Worm (Caenorhabditis elegans) whole organism, L2 larva: ENCODE results near the gene Y56A3A.30.
A peak's percentile ranks its signal among the peaks of the same experiment; 100 is the strongest.

Experiments used
- F13H6.1 ChIP-seq: sonication (generic microtip); optimal IDR thresholded peaks from 2 replicates; lab custom pipeline; 2016; ENCODE audit warnings: missing genetic modification characterization, missing compliant biosample characterization
- ZK546.5 ChIP-seq: sonication (generic microtip); optimal IDR thresholded peaks from 2 replicates; lab custom pipeline; 2017; ENCODE audit warnings: missing biosample characterization, missing genetic modification characterization
- alr-1 ChIP-seq: fragments of 150-350 bp; optimal IDR thresholded peaks from 2 replicates; lab custom pipeline; 2014; ENCODE audit warnings: missing biosample characterization, missing genetic modification characterization
- aly-2 ChIP-seq: fragments of 150-350 bp; optimal IDR thresholded peaks from 2 replicates; lab custom pipeline; 2014; ENCODE audit warnings: missing biosample characterization, missing genetic modification characterization
- ama-1 ChIP-seq: fragments of 150-350 bp; optimal IDR thresholded peaks from 2 replicates; lab custom pipeline; 2018; ENCODE audit warnings: inconsistent platforms
- blmp-1 ChIP-seq: sonication (generic microtip); optimal IDR thresholded peaks from 2 replicates; lab custom pipeline; 2017; ENCODE audit warnings: missing genetic modification characterization, mild to moderate bottlenecking, missing compliant biosample characterization, antibody characterized with exemption, moderate library complexity; ENCODE audit not compliant: insufficient read depth
- ceh-16 ChIP-seq: fragments of 150-350 bp; optimal IDR thresholded peaks from 2 replicates; lab custom pipeline; 2014; ENCODE audit warnings: missing biosample characterization, missing genetic modification characterization
- crh-2 ChIP-seq: sonication (generic microtip); optimal IDR thresholded peaks from 2 replicates; lab custom pipeline; 2017; ENCODE audit warnings: missing biosample characterization, missing genetic modification characterization
- dmd-4 ChIP-seq: sonication (generic microtip); optimal IDR thresholded peaks from 2 replicates; lab custom pipeline; 2017; ENCODE audit warnings: missing biosample characterization, missing genetic modification characterization
- fos-1 ChIP-seq: fragments of 150-350 bp; optimal IDR thresholded peaks from 2 replicates; lab custom pipeline; 2014; ENCODE audit warnings: missing biosample characterization, missing genetic modification characterization
- gmeb-1 ChIP-seq: fragments of 150-350 bp; optimal IDR thresholded peaks from 2 replicates; lab custom pipeline; 2014; ENCODE audit warnings: missing biosample characterization, missing genetic modification characterization
- lin-13 ChIP-seq: fragments of 150-350 bp; optimal IDR thresholded peaks from 2 replicates; lab custom pipeline; 2014; ENCODE audit warnings: missing biosample characterization, missing genetic modification reagents, missing genetic modification characterization
- lin-39 ChIP-seq: fragments of 150-350 bp; optimal IDR thresholded peaks from 2 replicates; lab custom pipeline; 2014; ENCODE audit warnings: missing biosample characterization, missing genetic modification reagents, missing genetic modification characterization
- lsy-2 ChIP-seq, 2 experiments: fragments of 150-350 bp in 1 of 2; sonication (generic microtip) in 1 of 2; optimal IDR thresholded peaks; 2 replicates each; lab custom pipeline; 2014 to 2017; ENCODE audit warnings: missing biosample characterization in 2 of 2, missing genetic modification characterization in 2 of 2
- mab-5 ChIP-seq: fragments of 150-350 bp; optimal IDR thresholded peaks from 2 replicates; lab custom pipeline; 2014; ENCODE audit warnings: missing biosample characterization, missing genetic modification characterization
- mbf-1 ChIP-seq: sonication (generic microtip); optimal IDR thresholded peaks from 2 replicates; lab custom pipeline; 2017; ENCODE audit warnings: missing biosample characterization, missing genetic modification characterization
- mdl-1 ChIP-seq, 2 experiments: fragments of 150-350 bp in 1 of 2; sonication (generic microtip) in 1 of 2; optimal IDR thresholded peaks; 2 replicates each; lab custom pipeline; 2017; ENCODE audit warnings: missing biosample characterization in 2 of 2, missing genetic modification characterization in 2 of 2
- nhr-12 ChIP-seq: fragments of 150-350 bp; optimal IDR thresholded peaks from 2 replicates; lab custom pipeline; 2014; ENCODE audit warnings: missing biosample characterization, missing genetic modification characterization
- nhr-129 ChIP-seq: fragments of 150-350 bp; optimal IDR thresholded peaks from 2 replicates; lab custom pipeline; 2014; ENCODE audit warnings: missing biosample characterization, missing genetic modification characterization
- nhr-21 ChIP-seq: fragments of 150-350 bp; optimal IDR thresholded peaks from 2 replicates; lab custom pipeline; 2014; ENCODE audit warnings: missing biosample characterization, missing genetic modification characterization
- nhr-23 ChIP-seq: fragments of 150-350 bp; optimal IDR thresholded peaks from 2 replicates; lab custom pipeline; 2014; ENCODE audit warnings: missing biosample characterization, missing genetic modification reagents, missing genetic modification characterization
- nhr-237 ChIP-seq: fragments of 150-350 bp; optimal IDR thresholded peaks from 2 replicates; lab custom pipeline; 2014; ENCODE audit warnings: missing biosample characterization, missing genetic modification characterization
- nhr-25 ChIP-seq: fragments of 150-350 bp; sonication (generic microtip); optimal IDR thresholded peaks from 3 replicates; lab custom pipeline; 2014; ENCODE audit warnings: missing biosample characterization, missing genetic modification characterization
- nhr-6 ChIP-seq: fragments of 150-350 bp; optimal IDR thresholded peaks from 2 replicates; lab custom pipeline; 2014; ENCODE audit warnings: missing biosample characterization, missing genetic modification characterization
- peb-1 ChIP-seq: fragments of 150-350 bp; optimal IDR thresholded peaks from 2 replicates; lab custom pipeline; 2014; ENCODE audit warnings: missing biosample characterization, missing genetic modification characterization
- skn-1 ChIP-seq: sonication (generic microtip); optimal IDR thresholded peaks from 2 replicates; lab custom pipeline; 2017; ENCODE audit warnings: missing biosample characterization, missing genetic modification characterization
- sma-3 ChIP-seq: sonication (generic microtip); optimal IDR thresholded peaks from 2 replicates; lab custom pipeline; 2016; ENCODE audit warnings: missing genetic modification reagents, missing genetic modification characterization, missing compliant biosample characterization
- sma-9 ChIP-seq, 2 experiments: fragments of 150-350 bp in 1 of 2; sonication (generic microtip) in 1 of 2; optimal IDR thresholded peaks; 2 replicates each; lab custom pipeline; 2014 to 2016; ENCODE audit warnings: missing genetic modification characterization in 2 of 2, mild to moderate bottlenecking in 1 of 2, missing biosample characterization in 1 of 2, missing compliant biosample characterization in 1 of 2, missing genetic modification reagents in 1 of 2, moderate library complexity in 1 of 2
- snpc-4 ChIP-seq: fragments of 150-350 bp; optimal IDR thresholded peaks from 2 replicates; lab custom pipeline; 2014; ENCODE audit warnings: missing biosample characterization, missing genetic modification characterization
- unc-62 ChIP-seq: fragments of 150-350 bp; optimal IDR thresholded peaks from 2 replicates; lab custom pipeline; 2014; ENCODE audit warnings: missing biosample characterization, missing genetic modification reagents, missing genetic modification characterization
- zag-1 ChIP-seq: fragments of 150-350 bp; optimal IDR thresholded peaks from 2 replicates; lab custom pipeline; 2014; ENCODE audit warnings: missing biosample characterization, missing genetic modification characterization
- ztf-1 ChIP-seq: fragments of 200-800 bp; sonication (Bioruptor generic); conservative IDR thresholded peaks from 2 replicates; pipeline ENCODE4 v1.3.6; 2022; ENCODE audit warnings: missing genetic modification characterization, missing compliant biosample characterization

The Y56A3A.30 gene

DNA sequence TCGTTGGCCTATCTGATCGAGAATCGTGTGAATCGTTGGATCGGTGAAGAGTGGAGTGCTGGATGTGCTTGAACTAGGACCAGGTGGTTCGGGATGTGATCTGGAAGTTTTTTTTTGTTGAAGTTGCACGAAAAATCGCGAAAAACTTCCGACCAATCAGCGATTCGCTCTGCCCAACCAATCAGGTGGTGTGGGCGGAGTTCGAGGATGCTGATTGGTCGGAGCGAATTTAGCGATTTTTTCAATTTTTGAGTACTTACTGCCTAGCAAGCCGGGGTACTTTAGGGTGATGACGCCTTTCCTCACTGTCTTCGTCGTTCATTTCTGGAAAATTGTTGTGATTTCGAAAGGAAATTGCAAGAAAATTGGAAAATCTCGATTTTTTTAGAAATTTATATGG is at the start of gene Y56A3A.30:
Gene Y56A3A.30 (minus strand): TSS at position 324 of the 400 bp plus-strand sequence.
- TF ChIP-seq unc-62 (GFP tag; lab: Kevin White, UChicago) (no peak), dmd-4 (no peak), crh-2 (tag; lab: Kevin White, UChicago) (no peak), nhr-12 (tag; lab: Kevin White, UChicago) (no peak), nhr-6 (tag; lab: Kevin White, UChicago) (no peak), nhr-23 (tag; lab: Kevin White, UChicago) (no peak), nhr-21 (no peak), aly-2 (tag; lab: Kevin White, UChicago) (no peak), lsy-2 (tag; optimal IDR thresholded peaks at IDR 0.05; lab: Kevin White, UChicago) (no peak)

DNA sequence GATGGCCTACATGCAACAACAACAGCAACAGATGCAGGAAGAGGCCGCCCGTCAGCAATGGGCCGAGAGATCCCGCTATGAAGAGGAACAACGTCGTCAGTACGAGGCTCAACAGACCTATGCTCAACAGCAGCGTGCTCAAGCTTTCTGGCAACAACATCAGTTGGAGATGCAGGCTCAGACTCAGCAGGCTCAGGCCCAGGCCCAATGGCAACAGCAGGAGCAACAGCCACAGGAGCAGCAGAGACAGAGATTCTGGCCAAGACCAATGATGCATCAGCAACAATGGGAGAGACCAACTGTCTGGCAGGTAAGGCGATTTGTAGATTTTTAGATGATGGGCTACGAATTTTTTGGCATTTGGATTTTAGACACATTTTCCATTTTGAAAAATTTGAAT is 43.4 kb upstream of the Y56A3A.30 start:
- TF ChIP-seq snpc-4 (tag; lab: Kevin White, UChicago), result no peak
- TF ChIP-seq gmeb-1, result no peak
- TF ChIP-seq mdl-1 (tag; optimal IDR thresholded peaks at IDR 0.05; lab: Kevin White, UChicago), result no peak
- no peak for TF ChIP-seq skn-1 (tag; lab: Kevin White, UChicago)
- TF ChIP-seq zag-1 (tag; lab: Kevin White, UChicago), result no peak

DNA sequence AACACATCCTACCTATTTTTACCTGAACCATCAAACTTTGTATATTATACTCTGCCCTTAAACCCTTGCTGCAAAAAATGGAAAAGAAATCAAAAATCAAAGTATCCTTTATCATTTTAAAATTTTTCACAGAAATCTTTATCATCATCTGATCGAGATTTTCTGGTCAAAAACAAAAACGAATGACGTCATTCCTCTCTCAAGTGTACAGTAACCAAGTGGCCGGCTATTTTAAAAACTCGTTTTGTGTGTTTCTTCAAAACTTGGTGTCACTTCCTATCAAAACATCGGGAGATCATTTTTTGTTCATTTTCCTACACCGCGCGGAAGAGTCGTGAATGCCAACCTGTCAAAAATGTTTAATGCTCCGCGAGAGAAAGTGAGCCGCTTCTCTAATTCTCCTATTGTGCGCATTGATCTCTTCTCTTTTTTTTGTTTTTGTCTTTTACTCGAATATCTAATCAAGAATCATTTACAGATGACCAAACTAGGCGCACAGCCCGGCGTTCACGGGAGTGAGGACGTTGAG is 41.3 kb upstream of the Y56A3A.30 start, which contains the start of gene brp-1:
Gene brp-1 (plus strand): TSS at position 479 of the 529 bp plus-strand sequence.
- TF ChIP-seq nhr-21, result no peak
- TF ChIP-seq lsy-2 (tag; optimal IDR thresholded peaks at IDR 0.05; lab: Kevin White, UChicago), result peak in 1 of 2 experiments; percentile 26
- TF ChIP-seq nhr-129 (tag; lab: Kevin White, UChicago), result peak; percentile 0
- TF ChIP-seq crh-2 (tag; lab: Kevin White, UChicago), result no peak
- no peak for TF ChIP-seq dmd-4
- TF ChIP-seq gmeb-1, result peak; percentile 17
- no peak for TF ChIP-seq mbf-1 (tag; lab: Kevin White, UChicago)
- TF ChIP-seq nhr-25 (tag; lab: Kevin White, UChicago), result peak; percentile 2
- peak; percentile 12 for TF ChIP-seq blmp-1 (tag; lab: Kevin White, UChicago)
- TF ChIP-seq sma-3 (GFP tag; lab: Kevin White, UChicago), result peak; percentile 14

DNA sequence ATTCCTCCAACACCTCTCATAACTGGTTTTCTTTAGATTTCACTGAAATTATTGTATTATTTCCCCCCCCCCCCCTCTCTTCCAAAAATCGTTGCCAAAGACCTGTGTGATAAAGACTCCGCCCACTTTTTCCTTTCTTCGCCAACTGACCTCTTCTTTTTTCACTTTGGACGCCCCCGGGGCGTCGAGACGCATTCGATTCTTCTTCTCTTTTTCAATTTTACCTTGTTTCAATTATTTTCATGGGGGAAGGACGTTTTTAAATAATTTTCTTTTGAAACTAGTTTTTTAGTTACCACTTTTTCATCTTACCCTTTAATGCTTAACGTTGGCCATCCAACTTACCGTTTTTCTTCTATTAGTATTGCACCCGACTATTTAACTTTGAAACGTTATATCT is 39.1 kb upstream of the Y56A3A.30 start:
- TF ChIP-seq ztf-1 (GFP tag; lab: Robert Waterston, UW) (no peak), nhr-12 (tag; lab: Kevin White, UChicago) (no peak), aly-2 (tag; lab: Kevin White, UChicago) (no peak), dmd-4 (no peak), nhr-25 (tag; lab: Kevin White, UChicago) (peak; percentile 30), mdl-1 (tag; optimal IDR thresholded peaks at IDR 0.05; lab: Kevin White, UChicago) (no peak), fos-1 (tag; lab: Kevin White, UChicago) (no peak), zag-1 (tag; lab: Kevin White, UChicago) (no peak), F13H6.1 (tag; lab: Kevin White, UChicago) (no peak), peb-1 (tag; lab: Kevin White, UChicago) (no peak), ama-1 (lab: Kevin White, UChicago) (peak; percentile 55), alr-1 (tag; lab: Kevin White, UChicago) (no peak), snpc-4 (tag; lab: Kevin White, UChicago) (no peak), ceh-16 (tag; lab: Kevin White, UChicago) (no peak), ZK546.5 (no peak), nhr-237 (tag; lab: Kevin White, UChicago) (no peak), nhr-6 (tag; lab: Kevin White, UChicago) (no peak)

DNA sequence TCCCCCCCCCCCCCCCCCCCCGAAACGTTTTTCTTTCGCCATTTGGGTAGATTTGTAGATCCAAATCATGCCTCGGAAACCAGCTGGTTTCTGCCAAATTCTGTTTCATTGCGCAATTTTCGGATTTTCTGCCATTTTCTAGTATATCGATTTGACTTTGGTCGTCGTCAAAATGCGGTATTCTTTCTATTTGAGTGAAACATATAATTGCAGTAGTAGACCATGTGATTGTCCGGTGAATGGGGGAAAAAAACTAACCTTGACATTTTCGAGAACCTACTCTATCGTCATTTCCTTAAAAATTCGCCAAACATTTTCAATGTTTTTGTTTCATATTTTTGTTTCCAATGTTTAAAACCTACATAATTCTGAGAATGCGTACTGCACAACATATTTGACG is 36.7 kb upstream of the Y56A3A.30 start:
- TF ChIP-seq sma-9 (GFP tag; optimal IDR thresholded peaks at IDR 0.05; lab: Kevin White, UChicago) (peak; percentile 15), sma-9 (tag; optimal IDR thresholded peaks at IDR 0.05; lab: Kevin White, UChicago) (no peak), lin-13 (no peak), mab-5 (tag; lab: Kevin White, UChicago) (no peak), nhr-23 (tag; lab: Kevin White, UChicago) (no peak), nhr-25 (tag; lab: Kevin White, UChicago) (peak; percentile 77), alr-1 (tag; lab: Kevin White, UChicago) (no peak), F13H6.1 (tag; lab: Kevin White, UChicago) (no peak), lin-39 (tag; lab: Kevin White, UChicago) (no peak), sma-3 (GFP tag; lab: Kevin White, UChicago) (peak; percentile 34), nhr-129 (tag; lab: Kevin White, UChicago) (peak; percentile 46), ama-1 (lab: Kevin White, UChicago) (no peak), blmp-1 (tag; lab: Kevin White, UChicago) (peak; percentile 17)
